Worm (Caenorhabditis elegans) whole organism, young adult: ENCODE measurements around the gene cogc-4.

Experiments used
- Y56A3A.18 ChIP-seq: fragments of 200-800 bp; sonication (Bioruptor generic); IDR thresholded peaks from 2 replicates; pipeline ENCODE4 v1.3.6; 2022; ENCODE audit warnings: missing genetic modification reagents, missing genetic modification characterization, missing compliant biosample characterization
- ZK185.1 ChIP-seq: sonication (generic microtip); optimal IDR thresholded peaks from 2 replicates; lab custom pipeline; 2016; ENCODE audit warnings: mild to moderate bottlenecking, missing genetic modification characterization, missing compliant biosample characterization; ENCODE audit not compliant: poor library complexity, severe bottlenecking
- aptf-3 ChIP-seq: fragments of 200-800 bp; sonication (Bioruptor generic); IDR thresholded peaks from 2 replicates; pipeline ENCODE4 v1.3.6; 2022; ENCODE audit warnings: missing genetic modification characterization, missing compliant biosample characterization
- attf-3 ChIP-seq: fragments of 200-800 bp; sonication (Bioruptor generic); conservative IDR thresholded peaks from 2 replicates; pipeline ENCODE4 v1.3.6; 2022; ENCODE audit warnings: missing genetic modification reagents, missing genetic modification characterization, missing compliant biosample characterization
- ceh-100 ChIP-seq: fragments of 200-800 bp; sonication (Bioruptor generic); IDR thresholded peaks from 2 replicates; pipeline ENCODE4 v1.3.6; 2022; ENCODE audit warnings: missing genetic modification reagents, missing genetic modification characterization, missing compliant biosample characterization
- egl-44 ChIP-seq: fragments of 200-800 bp; sonication (Bioruptor generic); IDR thresholded peaks from 2 replicates; pipeline ENCODE4 v1.3.6; 2022; ENCODE audit warnings: missing genetic modification reagents, missing genetic modification characterization, missing compliant biosample characterization
- hlh-12 ChIP-seq: sonication (generic microtip); optimal IDR thresholded peaks from 2 replicates; lab custom pipeline; 2016; ENCODE audit warnings: missing genetic modification characterization, missing compliant biosample characterization
- lin-40 ChIP-seq: sonication (generic microtip); optimal IDR thresholded peaks from 2 replicates; lab custom pipeline; 2016; ENCODE audit warnings: missing genetic modification characterization, mild to moderate bottlenecking, missing compliant biosample characterization, missing genotype, missing genetic modification reagents
- lin-54 ChIP-seq: fragments of 200-800 bp; sonication (Bioruptor generic); optimal IDR thresholded peaks from 2 replicates; lab custom pipeline; 2018; ENCODE audit warnings: mild to moderate bottlenecking, missing genetic modification characterization, missing compliant biosample characterization
- mes-4 ChIP-seq: sonication (generic microtip); optimal IDR thresholded peaks from 2 replicates; lab custom pipeline; 2016; ENCODE audit warnings: missing genotype, missing genetic modification characterization, missing compliant biosample characterization
- rcor-1 ChIP-seq: fragments of 200-800 bp; sonication (Bioruptor generic); IDR thresholded peaks from 2 replicates; pipeline ENCODE4 v1.3.6; 2022; ENCODE audit warnings: missing genetic modification reagents, missing genetic modification characterization, missing compliant biosample characterization
- repo-1 ChIP-seq: sonication (generic microtip); optimal IDR thresholded peaks from 2 replicates; lab custom pipeline; 2017; ENCODE audit warnings: mild to moderate bottlenecking, missing genetic modification characterization, missing compliant biosample characterization
- snpc-1.3 ChIP-seq: sonication (generic microtip); optimal IDR thresholded peaks from 2 replicates; lab custom pipeline; 2017; ENCODE audit warnings: missing genetic modification characterization, mild to moderate bottlenecking, missing compliant biosample characterization, antibody characterized with exemption, moderate library complexity, missing genotype, missing genetic modification reagents; ENCODE audit not compliant: insufficient read depth
- somi-1 ChIP-seq: fragments of 200-800 bp; sonication (Bioruptor generic); optimal IDR thresholded peaks from 2 replicates; lab custom pipeline; 2018; ENCODE audit warnings: mild to moderate bottlenecking, missing genetic modification characterization, missing compliant biosample characterization

DNA sequence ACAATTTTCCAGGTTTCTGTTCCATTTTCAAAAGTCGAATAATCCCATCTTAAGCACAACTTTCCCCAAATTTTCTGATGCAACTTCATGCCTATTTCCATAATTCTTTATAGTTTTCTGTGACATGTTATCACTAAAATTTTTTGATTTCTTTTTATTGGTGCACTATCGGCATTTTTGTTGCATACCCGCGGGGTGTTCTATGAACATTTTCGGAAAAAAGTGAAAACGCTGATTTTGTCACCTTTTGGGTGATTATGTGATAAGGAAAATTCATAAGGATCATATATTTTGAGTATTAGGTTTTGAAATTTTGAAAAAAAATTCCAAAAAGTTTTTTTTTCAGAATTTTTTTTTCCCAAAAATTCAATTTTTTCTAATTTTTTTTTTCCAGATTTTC lies 16.8 kb upstream of the cogc-4 start, which contains the start of gene aat-7:
- TF ChIP-seq attf-3 (no peak), ZK185.1 (no peak), hlh-12 (no peak), Y56A3A.18 (no peak), egl-44 (GFP tag; lab: Robert Waterston, UW) (no peak), snpc-1.3 (tag; lab: Kevin White, UChicago) (no peak), somi-1 (GFP tag; lab: Kevin White, UChicago) (no peak), repo-1 (tag; lab: Kevin White, UChicago) (no peak), lin-54 (GFP tag; lab: Kevin White, UChicago) (no peak), rcor-1 (GFP tag; lab: Robert Waterston, UW) (no peak), ceh-100 (GFP tag; lab: Robert Waterston, UW) (no peak), aptf-3 (GFP tag; lab: Robert Waterston, UW) (no peak), mes-4 (tag; lab: Kevin White, UChicago) (no peak), lin-40 (tag; lab: Kevin White, UChicago) (no peak)
